Worm (Caenorhabditis elegans): ENCODE results near the gene nlr-1.

The nlr-1 gene

DNA sequence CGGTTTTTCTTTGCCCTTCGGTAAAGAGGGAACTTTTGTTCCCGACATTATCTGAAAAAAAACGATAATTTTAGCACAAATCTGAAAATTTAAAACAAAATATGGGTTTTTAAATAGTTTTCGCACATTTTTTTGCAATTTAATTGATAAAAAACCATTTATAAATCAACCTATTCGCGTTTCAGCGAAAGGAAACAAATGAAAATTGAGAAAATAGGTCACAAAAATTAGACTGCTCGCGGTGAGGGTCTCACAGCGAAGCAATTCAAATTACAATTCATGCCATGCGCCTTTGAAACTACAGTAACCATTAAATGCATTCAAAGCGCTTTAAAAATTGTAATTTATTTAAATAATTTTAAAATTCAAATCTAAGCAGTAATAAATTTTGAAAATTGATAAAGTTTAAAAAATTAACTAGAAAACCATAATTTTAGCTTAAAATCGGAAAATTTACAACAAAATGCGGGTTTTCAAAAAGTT, 23.9 kb downstream of the nlr-1 start, which contains the start of gene B0001.7:
TSS of gene B0001.7 (minus strand) at position 51 of the 483 bp plus-strand sequence.
- TF ChIP-seq nhr-25 (tag; optimal IDR thresholded peaks at IDR 0.05) (no peak), nhr-237 (tag; optimal IDR thresholded peaks at IDR 0.05) (no peak), elt-3 (tag; optimal IDR thresholded peaks at IDR 0.05) (no peak), peb-1 (tag; optimal IDR thresholded peaks at IDR 0.05) (no peak), aly-2 (tag; optimal IDR thresholded peaks at IDR 0.05) (no peak), Y55F3AM.14 (GFP tag; optimal IDR thresholded peaks at IDR 0.05) (no peak), alr-1 (tag; optimal IDR thresholded peaks at IDR 0.05) (no peak), sma-9 (GFP tag; optimal IDR thresholded peaks at IDR 0.05) (no peak), sma-9 (tag; optimal IDR thresholded peaks at IDR 0.05) (no peak), lsy-2 (tag; optimal IDR thresholded peaks at IDR 0.05) (no peak), ztf-1 (GFP tag; conservative IDR thresholded peaks at IDR 0.05) (no peak), mab-5 (tag; optimal IDR thresholded peaks at IDR 0.05) (no peak), ceh-16 (tag; optimal IDR thresholded peaks at IDR 0.05) (no peak), F13H6.1 (tag; optimal IDR thresholded peaks at IDR 0.05) (no peak), fos-1 (tag; optimal IDR thresholded peaks at IDR 0.05) (no peak), zag-1 (tag; optimal IDR thresholded peaks at IDR 0.05) (no peak), ztf-4 (tag; optimal IDR thresholded peaks at IDR 0.05) (no peak)

DNA sequence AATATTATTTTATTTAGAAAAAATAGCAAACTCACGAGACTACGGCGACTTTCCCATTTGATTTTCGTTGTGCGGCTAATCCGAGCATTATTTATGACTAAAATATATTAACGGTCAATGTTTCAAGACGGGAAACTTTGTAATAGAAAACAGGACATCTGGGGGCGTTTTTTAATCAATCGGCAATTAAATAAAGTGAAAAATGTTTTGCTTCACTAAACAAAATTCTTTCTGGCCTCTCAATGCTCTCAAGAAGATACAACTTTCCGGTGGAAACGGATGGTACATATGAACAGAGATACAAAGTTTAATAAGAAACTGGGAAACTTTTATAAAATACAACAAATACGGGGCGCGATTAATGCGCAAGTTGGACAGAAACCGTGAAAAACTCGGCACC, 27.3 kb downstream of the nlr-1 start, which contains the start of gene B0001.2:
TSS of gene B0001.2 (minus strand) at position 101 of the 400 bp plus-strand sequence.
- TF ChIP-seq ama-1 (optimal IDR thresholded peaks at IDR 0.05) (no peak), ceh-82 (tag; optimal IDR thresholded peaks at IDR 0.05) (no peak), nhr-6 (tag; optimal IDR thresholded peaks at IDR 0.05) (no peak), snpc-4 (tag; optimal IDR thresholded peaks at IDR 0.05) (no peak), aly-2 (tag; optimal IDR thresholded peaks at IDR 0.05) (no peak), mab-5 (tag; optimal IDR thresholded peaks at IDR 0.05) (no peak), unc-39 (tag; optimal IDR thresholded peaks at IDR 0.05) (no peak), mbf-1 (tag; optimal IDR thresholded peaks at IDR 0.05) (no peak), nhr-77 (tag; optimal IDR thresholded peaks at IDR 0.05) (no peak)

DNA sequence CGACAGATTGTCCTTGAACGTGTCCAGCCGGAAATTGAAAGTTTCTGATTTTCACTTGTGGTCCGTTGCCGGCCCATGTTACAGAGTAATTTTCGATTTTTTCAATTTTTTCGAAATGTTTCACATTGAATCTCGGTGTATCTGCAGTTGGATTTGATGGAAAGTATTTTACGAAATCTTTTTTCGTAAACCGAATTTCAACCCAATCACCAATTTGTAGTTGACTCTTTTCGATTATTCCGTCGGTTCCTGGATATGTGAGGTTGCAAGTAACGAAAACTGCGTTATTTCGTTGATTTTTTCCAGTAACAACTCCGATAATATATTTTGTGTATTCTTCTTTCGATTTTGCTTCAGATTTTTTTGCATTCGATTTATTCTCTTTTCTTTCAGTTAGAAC, 28.5 kb downstream of the nlr-1 start:
- TF ChIP-seq nhr-77 (tag; optimal IDR thresholded peaks at IDR 0.05) = no peak
- TF ChIP-seq ztf-11 (tag; optimal IDR thresholded peaks at IDR 0.05) = no peak
- no peak for TF ChIP-seq fos-1 (tag; optimal IDR thresholded peaks at IDR 0.05)
- TF ChIP-seq snpc-4 (tag; optimal IDR thresholded peaks at IDR 0.05) = no peak
- TF ChIP-seq peb-1 (tag; optimal IDR thresholded peaks at IDR 0.05) = no peak
- no peak for TF ChIP-seq nhr-10 (tag; optimal IDR thresholded peaks at IDR 0.05)
- TF ChIP-seq ceh-16 (tag; optimal IDR thresholded peaks at IDR 0.05) = no peak
- TF ChIP-seq unc-62 (GFP tag; optimal IDR thresholded peaks at IDR 0.05) = no peak
- TF ChIP-seq lin-39 (tag; optimal IDR thresholded peaks at IDR 0.05) = no peak
- no peak for TF ChIP-seq sma-9 (GFP tag; optimal IDR thresholded peaks at IDR 0.05)
- TF ChIP-seq sma-9 (tag; optimal IDR thresholded peaks at IDR 0.05) = no peak
- no peak for TF ChIP-seq blmp-1 (tag; optimal IDR thresholded peaks at IDR 0.05; ENCODE audit: insufficient read depth)
- no peak for TF ChIP-seq crh-2 (tag; optimal IDR thresholded peaks at IDR 0.05)
- no peak for TF ChIP-seq mbf-1 (tag; optimal IDR thresholded peaks at IDR 0.05)
- TF ChIP-seq nhr-11 (tag; optimal IDR thresholded peaks at IDR 0.05) = no peak
- no peak for TF ChIP-seq Y55F3AM.14 (GFP tag; optimal IDR thresholded peaks at IDR 0.05)
- TF ChIP-seq alr-1 (tag; optimal IDR thresholded peaks at IDR 0.05) = no peak
- TF ChIP-seq ZK546.5 (tag; optimal IDR thresholded peaks at IDR 0.05) = no peak

DNA sequence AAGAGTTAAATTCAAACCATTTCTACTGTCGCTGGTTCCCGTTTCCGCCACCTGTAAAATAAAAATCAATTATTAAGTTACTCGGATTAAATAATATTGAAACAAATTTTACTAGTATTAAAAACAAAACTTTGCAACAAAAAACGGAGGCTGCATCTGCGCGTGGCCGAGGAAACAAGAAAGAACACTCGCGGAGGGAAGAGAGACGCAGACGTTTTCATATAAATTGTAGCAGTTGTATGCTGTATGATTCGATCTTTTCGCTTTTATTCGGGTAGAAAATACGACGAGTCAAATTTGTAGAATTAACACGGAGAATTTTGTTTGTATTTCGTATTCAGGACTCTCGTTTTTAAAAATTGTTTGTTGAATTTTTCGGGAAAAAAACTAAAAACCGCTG, 32.5 kb downstream of the nlr-1 start, which contains the start of gene B0001.3:
TSS of gene B0001.3 (minus strand) at position 55 of the 400 bp plus-strand sequence.
- TF ChIP-seq nhr-129 (tag; optimal IDR thresholded peaks at IDR 0.05) = peak; percentile 35
- TF ChIP-seq lin-13 (GFP tag; optimal IDR thresholded peaks at IDR 0.05) = no peak

DNA sequence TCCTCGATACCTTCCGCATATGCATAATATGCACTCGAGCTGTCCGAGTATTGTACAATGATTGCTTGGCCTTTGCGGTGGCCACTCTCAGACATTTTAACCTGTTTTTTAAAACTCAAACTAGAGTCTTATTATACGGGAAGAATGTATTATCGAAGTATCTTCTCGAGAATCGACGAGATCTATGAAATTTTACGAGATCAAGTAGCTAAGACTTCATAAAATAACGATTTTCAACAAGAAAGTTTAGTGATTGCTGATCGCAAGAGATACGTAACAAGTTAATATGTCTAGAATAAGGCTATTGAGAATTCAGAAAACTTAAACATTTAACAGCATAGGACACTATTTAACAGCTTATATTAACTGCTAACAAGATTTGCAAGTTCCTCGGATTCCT, 34.9 kb downstream of the nlr-1 start, which contains the start of gene B0001.5:
TSS of gene B0001.5 (minus strand) at position 101 of the 400 bp plus-strand sequence.
- no peak for TF ChIP-seq F13H6.1 (tag; optimal IDR thresholded peaks at IDR 0.05)
- no peak for TF ChIP-seq sma-9 (GFP tag; optimal IDR thresholded peaks at IDR 0.05)
- no peak for TF ChIP-seq sma-9 (tag; optimal IDR thresholded peaks at IDR 0.05)
- no peak for TF ChIP-seq nhr-25 (tag; optimal IDR thresholded peaks at IDR 0.05)
- no peak for TF ChIP-seq snpc-4 (tag; optimal IDR thresholded peaks at IDR 0.05)
- no peak for TF ChIP-seq nhr-21 (tag; optimal IDR thresholded peaks at IDR 0.05)
- no peak for TF ChIP-seq aly-2 (tag; optimal IDR thresholded peaks at IDR 0.05)
- TF ChIP-seq elt-3 (tag; optimal IDR thresholded peaks at IDR 0.05) = no peak
- no peak for TF ChIP-seq fos-1 (tag; optimal IDR thresholded peaks at IDR 0.05)
- TF ChIP-seq ZK546.5 (tag; optimal IDR thresholded peaks at IDR 0.05) = no peak

Data from whole organism, L2 larva.